Worm (Caenorhabditis elegans): ENCODE results near the gene C52B9.8.

DNA sequence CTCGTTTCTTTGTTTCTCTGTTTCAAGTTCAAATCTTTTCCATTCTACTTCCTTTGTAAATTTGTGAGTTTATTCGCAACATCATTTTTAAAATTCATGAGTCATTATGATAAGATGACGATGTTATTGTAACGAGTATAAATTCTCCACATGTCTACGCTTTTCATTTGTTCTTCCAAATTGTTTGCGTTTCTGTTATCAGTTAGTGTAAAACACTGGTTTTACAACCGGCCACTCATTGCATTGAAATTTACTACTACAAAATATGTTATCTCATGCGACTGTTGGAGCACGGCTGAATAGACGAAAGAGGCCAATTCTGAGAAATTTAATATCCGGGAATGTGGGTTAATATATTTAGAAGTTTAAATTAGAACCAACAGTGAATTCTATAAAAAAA, 29.2 kb downstream of the C52B9.8 start, which contains the start of gene C52B9.19:
- no peak for TF ChIP-seq tbp1 (GFP tag; optimal IDR thresholded peaks at IDR 0.05)
- TF ChIP-seq unc-62 (GFP tag; optimal IDR thresholded peaks at IDR 0.05) = no peak
- TF ChIP-seq ceh-79 (tag; optimal IDR thresholded peaks at IDR 0.05) = no peak
- TF ChIP-seq repo-1 (tag; optimal IDR thresholded peaks at IDR 0.05) = no peak
- TF ChIP-seq madf-3 (GFP tag; IDR thresholded peaks at IDR 0.05) = no peak
- no peak for TF ChIP-seq ccch-3 (GFP tag; optimal IDR thresholded peaks at IDR 0.05)
- TF ChIP-seq somi-1 (GFP tag; optimal IDR thresholded peaks at IDR 0.05) = no peak
- TF ChIP-seq nhr-90 (tag; optimal IDR thresholded peaks at IDR 0.05) = no peak
- no peak for TF ChIP-seq tbx-9 (tag; optimal IDR thresholded peaks at IDR 0.05; ENCODE audit: borderline replicate concordance)
- TF ChIP-seq aptf-3 (GFP tag; IDR thresholded peaks at IDR 0.05) = no peak
- TF ChIP-seq rcor-1 (GFP tag; IDR thresholded peaks at IDR 0.05) = no peak
- no peak for TF ChIP-seq sdz-38 (tag; optimal IDR thresholded peaks at IDR 0.05)
- TF ChIP-seq zfh-2 (GFP tag; conservative IDR thresholded peaks at IDR 0.05) = no peak
